Fruit fly (Drosophila melanogaster) whole organism, pupa: ENCODE measurements around the gene nanos.
A peak's percentile ranks its signal among the peaks of the same experiment; 100 is the strongest.

Experiments used
- CG12605 ChIP-seq: fragments of 200-800 bp; sonication (Bioruptor generic); IDR thresholded peaks from 2 replicates; pipeline ENCODE4 v1.3.6; 2022; ENCODE audit warnings: missing biosample characterization, missing genetic modification characterization
- CG13204 ChIP-seq: fragments of 200-800 bp; sonication (Bioruptor generic); optimal IDR thresholded peaks from 2 replicates; lab custom pipeline; 2018; ENCODE audit warnings: missing biosample characterization, mild to moderate bottlenecking, missing genetic modification characterization, moderate library complexity
- CG14655 ChIP-seq: fragments of 200-800 bp; sonication (Bioruptor generic); optimal IDR thresholded peaks from 3 replicates; lab custom pipeline; 2017; ENCODE audit warnings: mild to moderate bottlenecking, missing biosample characterization, missing genetic modification reagents, missing genetic modification characterization
- CG15710 ChIP-seq: fragments of 200-800 bp; sonication (Bioruptor generic); optimal IDR thresholded peaks from 2 replicates; lab custom pipeline; 2018; ENCODE audit warnings: missing biosample characterization, mild to moderate bottlenecking, missing genetic modification characterization, moderate library complexity
- CG17806 ChIP-seq: fragments of 200-800 bp; sonication (Bioruptor generic); optimal IDR thresholded peaks from 2 replicates; lab custom pipeline; 2018; ENCODE audit warnings: missing biosample characterization, mild to moderate bottlenecking, missing genetic modification characterization, moderate library complexity
- CG8159 ChIP-seq: fragments of 200-800 bp; sonication (Bioruptor generic); optimal IDR thresholded peaks from 3 replicates; lab custom pipeline; 2018; ENCODE audit warnings: missing biosample characterization, mild to moderate bottlenecking, missing genetic modification characterization, moderate library complexity
- EcR ChIP-seq: fragments of 200-800 bp; sonication (Bioruptor generic); optimal IDR thresholded peaks from 3 replicates; lab custom pipeline; 2019; ENCODE audit warnings: missing biosample characterization, missing genetic modification characterization, mild to moderate bottlenecking, moderate library complexity, missing genetic modification reagents
- Ets98B ChIP-seq: fragments of 200-800 bp; sonication (Bioruptor generic); IDR thresholded peaks from 2 replicates; pipeline ENCODE4 v1.3.6; 2022; ENCODE audit warnings: missing biosample characterization, missing genetic modification characterization
- Pif1A ChIP-seq: fragments of 200-800 bp; sonication (Bioruptor generic); optimal IDR thresholded peaks from 3 replicates; lab custom pipeline; 2016; ENCODE audit warnings: missing biosample characterization, missing genetic modification characterization
- fd96Ca ChIP-seq: fragments of 200-800 bp; sonication (Bioruptor generic); IDR thresholded peaks from 3 replicates; pipeline ENCODE4 v1.3.6; 2022; ENCODE audit warnings: missing biosample characterization, missing genetic modification characterization
- rn ChIP-seq: fragments of 200-800 bp; sonication (Bioruptor generic); IDR thresholded peaks from 2 replicates; pipeline ENCODE4 v1.3.6; 2022; ENCODE audit warnings: missing biosample characterization, missing genetic modification characterization

DNA sequence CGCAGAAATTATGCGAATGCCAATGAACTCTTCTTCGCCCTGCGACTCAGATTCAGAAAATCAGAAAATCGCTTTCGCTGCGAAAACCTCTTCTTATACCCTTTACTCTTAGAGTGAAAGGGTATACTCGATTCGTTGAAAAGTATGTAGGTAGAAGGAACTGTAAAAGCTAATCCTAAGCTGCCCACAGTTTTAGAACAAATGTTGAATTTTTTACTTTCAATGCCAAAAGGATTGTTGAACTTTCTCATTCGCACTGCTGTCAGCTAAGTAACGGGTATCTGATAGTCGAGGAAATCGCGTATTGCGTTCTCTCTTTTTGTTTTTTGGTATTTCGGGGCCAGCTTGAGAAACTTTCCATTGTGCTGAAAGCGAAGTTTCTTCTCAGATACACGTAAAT is 43.2 kb upstream of the nanos start:
- TF ChIP-seq CG14655 (GFP tag; lab: Kevin White, UChicago), result peak; percentile 26
- peak; percentile 15 for TF ChIP-seq CG8159 (tag; lab: Kevin White, UChicago)
- no peak for TF ChIP-seq fd96Ca (GFP tag; lab: Robert Waterston, UW)
- TF ChIP-seq CG12605 (GFP tag; lab: Robert Waterston, UW), result no peak
- no peak for TF ChIP-seq rn (GFP tag; lab: Robert Waterston, UW)
- no peak for TF ChIP-seq CG15710 (tag; lab: Kevin White, UChicago)
- no peak for TF ChIP-seq Ets98B
- TF ChIP-seq CG13204 (GFP tag; lab: Kevin White, UChicago), result no peak
- peak; percentile 34 for TF ChIP-seq Pif1A (GFP tag; lab: Kevin White, UChicago)
- TF ChIP-seq EcR (GFP tag; lab: Kevin White, UChicago), result no peak
- peak; percentile 7 for TF ChIP-seq CG17806 (tag; lab: Kevin White, UChicago)
